Worm (Caenorhabditis elegans) whole organism, early embryonic: ENCODE data around the gene C27H6.9.

Source experiments
- F13C5.2 ChIP-seq: sonication (generic microtip); optimal IDR thresholded peaks from 2 replicates; lab custom pipeline; 2017; ENCODE audit warnings: mild to moderate bottlenecking, missing genetic modification characterization, inconsistent platforms, missing compliant biosample characterization
- ama-1 ChIP-seq: fragments of 150-350 bp; optimal IDR thresholded peaks from 2 replicates; lab custom pipeline; 2014
- ceh-13 ChIP-seq: fragments of 200-800 bp; sonication (Bioruptor generic); optimal IDR thresholded peaks from 2 replicates; lab custom pipeline; 2018; ENCODE audit warnings: mild to moderate bottlenecking, missing genetic modification characterization, missing compliant biosample characterization
- ceh-36 ChIP-seq: sonication (generic microtip); optimal IDR thresholded peaks from 2 replicates; lab custom pipeline; 2016; ENCODE audit warnings: missing genetic modification characterization, inconsistent platforms, missing compliant biosample characterization
- hmbx-1 ChIP-seq: sonication (generic microtip); optimal IDR thresholded peaks from 2 replicates; lab custom pipeline; 2016; ENCODE audit warnings: mild to moderate bottlenecking, missing genetic modification characterization, missing compliant biosample characterization
- tbx-11 ChIP-seq: fragments of 200-800 bp; sonication (Bioruptor generic); IDR thresholded peaks from 2 replicates; pipeline ENCODE4 v1.3.6; 2022; ENCODE audit warnings: missing genetic modification characterization, missing compliant biosample characterization

DNA sequence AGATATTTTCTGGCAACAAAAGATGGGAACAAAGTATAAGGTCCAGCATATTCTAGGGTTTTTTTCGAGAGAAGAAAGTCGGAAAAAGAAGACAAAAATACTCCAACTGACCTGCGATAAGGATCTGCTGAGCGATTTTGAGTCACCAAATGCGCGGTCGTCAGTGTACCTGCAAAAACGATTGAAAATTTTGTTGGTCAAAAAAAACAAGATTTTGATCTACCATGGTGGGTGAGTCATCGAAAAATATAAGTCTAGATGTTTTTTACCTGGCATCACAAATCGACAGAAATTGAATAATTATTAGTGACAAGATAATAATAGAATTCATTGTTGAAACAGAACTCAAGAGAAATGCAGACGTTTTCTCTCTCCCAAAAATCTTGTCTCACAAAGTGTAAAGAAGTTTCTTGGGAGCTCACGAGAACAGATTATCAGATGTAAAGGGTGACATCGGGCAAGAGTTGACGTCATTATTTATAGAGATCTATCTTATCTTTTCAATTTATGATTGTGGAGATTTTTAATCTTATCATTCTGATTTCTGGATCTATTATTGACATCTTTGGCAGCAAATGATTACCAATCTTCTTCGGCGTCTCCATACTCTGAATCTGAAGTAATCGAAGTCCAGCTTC is 2.7 kb downstream of the C27H6.9 start:
- TF ChIP-seq ama-1 (no peak), tbx-11 (GFP tag; lab: Robert Waterston, UW) (no peak), hmbx-1 (tag; lab: Kevin White, UChicago) (no peak), ceh-13 (GFP tag; lab: Kevin White, UChicago) (no peak), F13C5.2 (no peak), ceh-36 (tag; lab: Kevin White, UChicago) (no peak)
